Worm (Caenorhabditis elegans) whole organism, L4 larva: Measurements from ENCODE around the gene F46B6.2.

Experiments used
- D1046.2 ChIP-seq: fragments of 200-800 bp; sonication (Bioruptor generic); IDR thresholded peaks from 2 replicates; pipeline ENCODE4 v1.3.6; 2022; ENCODE audit warnings: missing genetic modification characterization, missing compliant biosample characterization
- T26A8.4 ChIP-seq: fragments of 200-800 bp; sonication (Bioruptor generic); IDR thresholded peaks from 2 replicates; pipeline ENCODE4 v1.3.6; 2022; ENCODE audit warnings: missing genetic modification characterization, missing compliant biosample characterization
- Y105C5A.15 ChIP-seq: fragments of 200-800 bp; sonication (Bioruptor generic); IDR thresholded peaks from 2 replicates; pipeline ENCODE4 v1.3.6; 2022; ENCODE audit warnings: missing genetic modification characterization, missing compliant biosample characterization
- ZK546.5 ChIP-seq, 2 experiments: sonication (generic microtip); optimal IDR thresholded peaks; 2 replicates each; lab custom pipeline; 2017; ENCODE audit warnings: missing biosample characterization in 2 of 2, missing genetic modification characterization in 2 of 2
- aha-1 ChIP-seq: fragments of 150-350 bp; peaks from one replicate; lab custom pipeline; 2014; ENCODE audit warnings: missing biosample characterization, missing genetic modification characterization
- attf-4 ChIP-seq: sonication (generic microtip); optimal IDR thresholded peaks from 3 replicates; lab custom pipeline; 2017; ENCODE audit warnings: missing biosample characterization, missing genetic modification characterization
- ceh-20 ChIP-seq: fragments of 200-800 bp; sonication (Bioruptor generic); IDR thresholded peaks from 2 replicates; pipeline ENCODE4 v1.3.6; 2022; ENCODE audit warnings: missing genetic modification reagents, missing genetic modification characterization, missing compliant biosample characterization
- ceh-28 ChIP-seq: fragments of 150-350 bp; optimal IDR thresholded peaks from 2 replicates; lab custom pipeline; 2014; ENCODE audit warnings: missing biosample characterization, missing genetic modification reagents, missing genetic modification characterization
- ceh-32 ChIP-seq: sonication (generic microtip); optimal IDR thresholded peaks from 2 replicates; lab custom pipeline; 2016; ENCODE audit warnings: mild to moderate bottlenecking, missing genetic modification characterization, missing compliant biosample characterization; ENCODE audit not compliant: poor library complexity
- ceh-44 ChIP-seq: fragments of 200-800 bp; sonication (Bioruptor generic); IDR thresholded peaks from 2 replicates; pipeline ENCODE4 v1.3.6; 2022; ENCODE audit warnings: missing genetic modification reagents, missing genetic modification characterization, missing compliant biosample characterization
- ceh-62 ChIP-seq: sonication (generic microtip); optimal IDR thresholded peaks from 2 replicates; lab custom pipeline; 2017; ENCODE audit warnings: missing biosample characterization, missing genetic modification characterization
- ceh-82 ChIP-seq: sonication (generic microtip); optimal IDR thresholded peaks from 2 replicates; lab custom pipeline; 2017; ENCODE audit warnings: missing biosample characterization, missing genetic modification characterization
- ces-1 ChIP-seq: fragments of 150-350 bp; sonication (generic microtip); optimal IDR thresholded peaks from 4 replicates; lab custom pipeline; 2014; ENCODE audit warnings: missing biosample characterization, missing genetic modification reagents, missing genetic modification characterization
- daf-8 ChIP-seq: fragments of 200-800 bp; sonication (Bioruptor generic); IDR thresholded peaks from 2 replicates; pipeline ENCODE4 v1.3.6; 2022; ENCODE audit warnings: missing genetic modification characterization, missing compliant biosample characterization
- dmd-9 ChIP-seq: fragments of 200-800 bp; sonication (Bioruptor generic); IDR thresholded peaks from 2 replicates; pipeline ENCODE4 v1.3.6; 2022; ENCODE audit warnings: missing genetic modification reagents, missing genetic modification characterization, missing compliant biosample characterization
- dpl-1 ChIP-seq: fragments of 150-350 bp; optimal IDR thresholded peaks from 2 replicates; lab custom pipeline; 2014; ENCODE audit warnings: missing biosample characterization, missing genetic modification reagents, missing genetic modification characterization
- dve-1 ChIP-seq: sonication (generic microtip); optimal IDR thresholded peaks from 2 replicates; lab custom pipeline; 2017; ENCODE audit warnings: antibody characterized with exemption, mild to moderate bottlenecking, missing genetic modification characterization, missing compliant biosample characterization; ENCODE audit not compliant: insufficient read depth
- egl-27 ChIP-seq: sonication (generic microtip); optimal IDR thresholded peaks from 3 replicates; lab custom pipeline; 2017; ENCODE audit warnings: missing biosample characterization, missing genetic modification reagents, missing genetic modification characterization
- hif-1 ChIP-seq, 2 experiments: sonication (generic microtip); optimal IDR thresholded peaks; 2 replicates each; lab custom pipeline; 2016 to 2017; ENCODE audit warnings: missing compliant biosample characterization in 2 of 2, missing genetic modification characterization in 2 of 2, missing genetic modification reagents in 2 of 2, missing genotype in 2 of 2, mild to moderate bottlenecking in 1 of 2
- hlh-30 ChIP-seq: sonication (generic microtip); optimal IDR thresholded peaks from 2 replicates; lab custom pipeline; 2017; ENCODE audit warnings: antibody characterized with exemption, mild to moderate bottlenecking, missing genetic modification characterization, missing compliant biosample characterization; ENCODE audit not compliant: insufficient read depth
- lim-7 ChIP-seq: fragments of 200-800 bp; sonication (Bioruptor generic); IDR thresholded peaks from 2 replicates; pipeline ENCODE4 v1.3.6; 2022; ENCODE audit warnings: missing genetic modification characterization, missing compliant biosample characterization
- lin-13 ChIP-seq: fragments of 150-350 bp; optimal IDR thresholded peaks from 2 replicates; lab custom pipeline; 2014; ENCODE audit warnings: missing biosample characterization, missing genetic modification reagents, missing genetic modification characterization
- lin-15B ChIP-seq: fragments of 150-350 bp; sonication (generic microtip); optimal IDR thresholded peaks from 3 replicates; lab custom pipeline; 2014; ENCODE audit warnings: missing biosample characterization, missing genetic modification characterization
- lin-29 ChIP-seq: fragments of 200-800 bp; sonication (Bioruptor generic); IDR thresholded peaks from 2 replicates; pipeline ENCODE4 v1.3.6; 2022; ENCODE audit warnings: missing genetic modification reagents, missing genetic modification characterization, missing compliant biosample characterization
- lin-39 ChIP-seq: fragments of 150-350 bp; optimal IDR thresholded peaks from 2 replicates; lab custom pipeline; 2014; ENCODE audit warnings: missing biosample characterization, missing genetic modification reagents, missing genetic modification characterization
- lsy-2 ChIP-seq, 2 experiments: fragments of 150-350 bp in 1 of 2; sonication (generic microtip) in 1 of 2; optimal IDR thresholded peaks; 2 replicates each; lab custom pipeline; 2014 to 2017; ENCODE audit warnings: missing biosample characterization in 2 of 2, missing genetic modification characterization in 2 of 2
- mes-2 ChIP-seq: sonication (generic microtip); optimal IDR thresholded peaks from 2 replicates; lab custom pipeline; 2016; ENCODE audit warnings: missing genotype, mild to moderate bottlenecking, missing genetic modification characterization, missing compliant biosample characterization; ENCODE audit not compliant: poor library complexity, severe bottlenecking
- nhr-11 ChIP-seq: fragments of 150-350 bp; optimal IDR thresholded peaks from 2 replicates; lab custom pipeline; 2014; ENCODE audit warnings: missing biosample characterization, missing genetic modification characterization
- nhr-111 ChIP-seq: fragments of 200-800 bp; sonication (Bioruptor generic); optimal IDR thresholded peaks from 2 replicates; lab custom pipeline; 2018; ENCODE audit warnings: mild to moderate bottlenecking, missing genetic modification characterization, missing compliant biosample characterization
- nhr-25 ChIP-seq: sonication (generic microtip); optimal IDR thresholded peaks from 2 replicates; lab custom pipeline; 2017; ENCODE audit warnings: missing genetic modification characterization, mild to moderate bottlenecking, missing compliant biosample characterization, antibody characterized with exemption, moderate library complexity, borderline replicate concordance; ENCODE audit not compliant: insufficient read depth
- nhr-28 ChIP-seq: fragments of 150-350 bp; optimal IDR thresholded peaks from 2 replicates; lab custom pipeline; 2014; ENCODE audit warnings: missing biosample characterization, missing genetic modification characterization
- nhr-41 ChIP-seq: fragments of 200-800 bp; sonication (Bioruptor generic); IDR thresholded peaks from 2 replicates; pipeline ENCODE4 v1.3.6; 2022; ENCODE audit warnings: missing genetic modification reagents, missing genetic modification characterization, missing compliant biosample characterization
- nhr-42 ChIP-seq: fragments of 200-800 bp; sonication (Bioruptor generic); IDR thresholded peaks from 2 replicates; pipeline ENCODE4 v1.3.6; 2022; ENCODE audit warnings: missing genetic modification characterization, missing compliant biosample characterization
- nhr-77 ChIP-seq: fragments of 150-350 bp; optimal IDR thresholded peaks from 2 replicates; lab custom pipeline; 2014; ENCODE audit warnings: missing biosample characterization, missing genetic modification characterization
- php-3 ChIP-seq: fragments of 200-800 bp; sonication (Bioruptor generic); IDR thresholded peaks from 2 replicates; pipeline ENCODE4 v1.3.6; 2022; ENCODE audit warnings: missing genetic modification reagents, missing genetic modification characterization, missing compliant biosample characterization
- pqm-1 ChIP-seq: sonication (generic microtip); optimal IDR thresholded peaks from 2 replicates; lab custom pipeline; 2017; ENCODE audit warnings: missing biosample characterization, missing genetic modification characterization
- saeg-2 ChIP-seq: fragments of 200-800 bp; sonication (Bioruptor generic); IDR thresholded peaks from 2 replicates; pipeline ENCODE4 v1.3.6; 2022; ENCODE audit warnings: missing genetic modification reagents, missing genetic modification characterization, missing compliant biosample characterization
- sdz-12 ChIP-seq: fragments of 200-800 bp; sonication (Bioruptor generic); optimal IDR thresholded peaks from 2 replicates; lab custom pipeline; 2018; ENCODE audit warnings: mild to moderate bottlenecking, missing genetic modification characterization, missing compliant biosample characterization
- set-16 ChIP-seq: fragments of 200-800 bp; sonication (Bioruptor generic); IDR thresholded peaks from 2 replicates; pipeline ENCODE4 v1.3.6; 2022; ENCODE audit warnings: missing genetic modification reagents, missing genetic modification characterization, missing compliant biosample characterization
- tag-97 ChIP-seq: fragments of 200-800 bp; sonication (Bioruptor generic); IDR thresholded peaks from 2 replicates; pipeline ENCODE4 v1.3.6; 2022; ENCODE audit warnings: missing genetic modification characterization, missing compliant biosample characterization
- unc-130 ChIP-seq: sonication (generic microtip); optimal IDR thresholded peaks from 2 replicates; lab custom pipeline; 2016; ENCODE audit warnings: missing genetic modification reagents, missing genetic modification characterization, missing compliant biosample characterization
- unc-39 ChIP-seq: sonication (generic microtip); optimal IDR thresholded peaks from 2 replicates; lab custom pipeline; 2017; ENCODE audit warnings: missing biosample characterization, missing genetic modification characterization
- zag-1 ChIP-seq: fragments of 150-350 bp; optimal IDR thresholded peaks from 2 replicates; lab custom pipeline; 2014; ENCODE audit warnings: missing biosample characterization, missing genetic modification characterization
- zip-2 ChIP-seq: fragments of 150-350 bp; optimal IDR thresholded peaks from 2 replicates; lab custom pipeline; 2014; ENCODE audit warnings: missing biosample characterization, missing genetic modification characterization
- ztf-11 ChIP-seq: fragments of 150-350 bp; optimal IDR thresholded peaks from 2 replicates; lab custom pipeline; 2014; ENCODE audit warnings: missing biosample characterization, missing genetic modification characterization
- ztf-7 ChIP-seq: fragments of 150-350 bp; optimal IDR thresholded peaks from 2 replicates; lab custom pipeline; 2014; ENCODE audit warnings: missing biosample characterization, missing genetic modification characterization

The F46B6.2 gene

DNA sequence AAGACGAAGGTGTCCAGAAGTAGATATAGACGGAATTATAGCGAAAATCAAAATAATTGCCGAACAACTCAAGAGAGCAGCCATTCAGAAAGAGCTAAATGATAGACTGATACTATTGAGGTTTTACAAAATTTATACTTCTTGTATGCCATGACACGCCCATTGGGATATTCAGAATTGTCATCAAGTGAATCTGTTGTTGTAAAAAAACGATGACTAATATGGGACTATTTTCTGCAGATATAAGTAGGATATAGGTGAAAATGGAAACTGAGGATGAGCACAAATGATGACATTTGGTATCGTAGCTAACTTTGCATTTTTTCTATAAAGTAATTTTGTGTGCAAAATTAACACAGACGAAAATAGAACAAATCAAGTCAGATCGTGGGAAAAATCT lies 16.4 kb upstream of the F46B6.2 start, which contains the start of gene F58E6.8:
F58E6.8 (minus strand) TSS at position 101 of the 400 bp plus-strand sequence.
- TF ChIP-seq saeg-2 (GFP tag; lab: Robert Waterston, UW) (no peak), nhr-11 (no peak), lim-7 (GFP tag; lab: Robert Waterston, UW) (no peak), ceh-44 (GFP tag; lab: Robert Waterston, UW) (no peak), tag-97 (no peak)

DNA sequence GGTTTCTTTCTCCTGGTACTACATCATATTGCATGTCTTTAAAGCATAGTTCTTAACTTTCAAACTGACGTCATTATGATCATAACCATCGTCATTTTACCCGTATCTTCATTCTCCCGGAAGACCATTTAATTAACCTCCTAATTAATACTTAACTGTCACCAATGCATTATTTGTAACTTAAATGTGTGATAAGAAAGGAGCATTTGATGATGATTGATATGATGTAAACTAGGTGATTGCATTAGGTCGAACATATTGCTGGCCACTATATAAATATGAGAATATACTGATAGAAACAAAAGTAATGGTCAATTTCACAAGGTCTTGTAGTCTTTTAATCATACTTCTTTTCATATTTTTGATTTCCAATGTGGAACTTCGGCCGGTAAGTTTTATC lies 15.8 kb upstream of the F46B6.2 start, which contains the start of gene hrg-3:
hrg-3 (plus strand) TSS at position 227 of the 400 bp plus-strand sequence.
- TF ChIP-seq php-3 (GFP tag; lab: Robert Waterston, UW), result peak; percentile 66
- TF ChIP-seq sdz-12 (GFP tag; lab: Kevin White, UChicago), result no peak
- peak; percentile 31 for TF ChIP-seq pqm-1 (tag; lab: Kevin White, UChicago)
- TF ChIP-seq dpl-1 (GFP tag; lab: Kevin White, UChicago), result no peak
- peak; percentile 92 for TF ChIP-seq ztf-7 (tag; lab: Kevin White, UChicago)

DNA sequence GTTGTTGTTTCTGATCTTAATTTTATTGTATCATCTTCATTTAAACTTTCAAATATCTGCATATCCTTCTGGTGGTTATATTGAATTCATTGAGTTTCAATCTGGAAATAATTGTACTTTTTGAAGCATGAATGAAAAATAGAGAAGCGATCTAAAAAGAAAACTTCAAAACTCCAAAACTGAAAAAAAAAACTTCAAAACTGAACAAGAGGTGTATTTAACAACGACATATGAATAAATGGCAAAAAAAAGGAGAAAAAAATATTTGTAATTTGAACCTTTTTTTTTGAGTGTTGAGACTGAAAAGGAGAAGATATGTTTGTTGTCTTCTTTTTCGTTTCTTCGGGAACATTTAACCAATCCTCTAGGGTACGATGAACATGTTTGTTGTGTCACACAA lies 14.2 kb upstream of the F46B6.2 start, which contains the start of gene F58E6.11:
F58E6.11 (minus strand) TSS at position 101 of the 400 bp plus-strand sequence.
- no peak for TF ChIP-seq ZK546.5 (tag; optimal IDR thresholded peaks at IDR 0.05; lab: Kevin White, UChicago)
- TF ChIP-seq set-16 (GFP tag; lab: Robert Waterston, UW), result no peak
- no peak for TF ChIP-seq hif-1 (tag; optimal IDR thresholded peaks at IDR 0.05; lab: Kevin White, UChicago)
- TF ChIP-seq lin-15B, result no peak
- TF ChIP-seq dve-1 (tag; lab: Kevin White, UChicago), result no peak
- no peak for TF ChIP-seq zip-2
- TF ChIP-seq zag-1 (tag; lab: Kevin White, UChicago), result no peak
- TF ChIP-seq pqm-1 (tag; lab: Kevin White, UChicago), result no peak
- TF ChIP-seq ceh-20, result no peak
- TF ChIP-seq aha-1 (tag; lab: Kevin White, UChicago), result no peak
- no peak for TF ChIP-seq ceh-62 (tag; lab: Kevin White, UChicago)
- no peak for TF ChIP-seq dpl-1 (GFP tag; lab: Kevin White, UChicago)
- TF ChIP-seq lsy-2 (tag; optimal IDR thresholded peaks at IDR 0.05; lab: Kevin White, UChicago), result no peak
- TF ChIP-seq ceh-28 (tag; lab: Kevin White, UChicago), result no peak
- TF ChIP-seq ztf-11 (tag; lab: Kevin White, UChicago), result no peak
- TF ChIP-seq, all 104 proteins: peak for 0

DNA sequence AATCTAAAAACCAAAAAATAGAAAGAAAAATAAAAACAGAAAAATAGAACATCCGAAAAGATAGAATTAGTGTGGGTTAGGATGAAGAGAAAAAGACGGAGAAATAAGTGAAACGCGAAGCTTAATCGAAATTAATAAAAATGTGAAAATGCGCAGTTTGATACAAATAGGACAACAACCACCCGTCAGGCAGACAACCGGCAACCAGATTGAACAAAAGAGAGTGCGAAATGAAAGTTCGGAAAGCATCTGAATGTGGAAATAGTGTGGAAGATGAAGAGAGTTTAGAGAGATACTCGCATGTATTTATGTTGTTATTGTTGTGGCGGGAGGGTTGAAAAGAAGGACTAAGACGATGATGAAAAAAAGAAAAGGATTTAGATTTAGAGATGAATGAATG lies 13.6 kb upstream of the F46B6.2 start:
- no peak for TF ChIP-seq hlh-30 (tag; lab: Kevin White, UChicago)
- TF ChIP-seq lin-39 (tag; lab: Kevin White, UChicago), result no peak
- TF ChIP-seq ceh-32, result no peak
- no peak for TF ChIP-seq lin-13 (GFP tag; lab: Kevin White, UChicago)
- TF ChIP-seq nhr-111 (GFP tag; lab: Kevin White, UChicago), result no peak
- no peak for TF ChIP-seq unc-130
- TF ChIP-seq sdz-12 (GFP tag; lab: Kevin White, UChicago), result no peak
- no peak for TF ChIP-seq egl-27 (tag; lab: Kevin White, UChicago)
- no peak for TF ChIP-seq dve-1 (tag; lab: Kevin White, UChicago)
- no peak for TF ChIP-seq mes-2
- no peak for TF ChIP-seq T26A8.4
- no peak for TF ChIP-seq attf-4 (tag; lab: Kevin White, UChicago)
- TF ChIP-seq tag-97, result no peak

DNA sequence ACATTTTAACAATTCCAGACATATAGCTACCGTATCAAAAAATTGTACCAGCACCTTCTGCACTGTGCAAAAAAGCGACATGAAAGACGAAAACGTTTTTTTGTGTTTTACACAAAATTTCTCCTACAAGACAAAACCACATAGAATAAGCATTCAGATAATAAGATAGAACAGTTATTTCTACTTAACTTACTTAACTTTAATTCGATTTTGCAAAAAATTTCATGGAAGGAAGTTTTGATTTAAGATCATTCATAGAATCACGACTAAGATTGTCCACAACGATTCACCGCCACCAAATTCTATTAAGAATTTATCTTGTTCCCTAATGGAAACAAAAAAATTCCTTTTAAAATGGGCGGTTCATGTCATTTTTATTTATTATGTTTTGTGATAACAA lies 8.3 kb upstream of the F46B6.2 start:
- TF ChIP-seq nhr-28 (no peak), daf-8 (GFP tag; lab: Robert Waterston, UW) (no peak), D1046.2 (no peak), Y105C5A.15 (no peak), nhr-41 (GFP tag; lab: Robert Waterston, UW) (no peak), egl-27 (tag; lab: Kevin White, UChicago) (no peak), lin-29 (GFP tag; lab: Robert Waterston, UW) (no peak), ces-1 (no peak), ceh-82 (tag; lab: Kevin White, UChicago) (no peak), unc-39 (tag; lab: Kevin White, UChicago) (no peak), nhr-25 (tag; lab: Kevin White, UChicago) (no peak), dve-1 (tag; lab: Kevin White, UChicago) (no peak), nhr-77 (tag; lab: Kevin White, UChicago) (no peak), nhr-42 (GFP tag; lab: Robert Waterston, UW) (no peak), dmd-9 (no peak), ceh-28 (tag; lab: Kevin White, UChicago) (no peak)
